Fruit fly (Drosophila melanogaster) Kc167 (cell line): ENCODE measurements around the gene Nhe1.

Experiments used
- Myc ChIP-seq: fragments of >200 bp; optimal IDR thresholded peaks from 2 replicates; lab custom pipeline; 2017; ENCODE audit warnings: missing external identifiers
- psq ChIP-seq: fragments of >200 bp; optimal IDR thresholded peaks from 2 replicates; lab custom pipeline; 2017; ENCODE audit warnings: missing external identifiers
- ttk ChIP-seq: sonication (Bioruptor generic); optimal IDR thresholded peaks from 2 replicates; lab custom pipeline; 2017; ENCODE audit warnings: missing external identifiers

- TF ChIP-seq Myc (lab: Kevin White, UChicago) = no peak
- peak; percentile 27 for TF ChIP-seq psq
- no peak for TF ChIP-seq ttk (lab: Kevin White, UChicago)
Measured at dm6 chr2L:72752-73435, 33.6 kb downstream of the Nhe1 start.
